Worm (Caenorhabditis elegans): Measurements from ENCODE around the gene ZK1290.10.

DNA sequence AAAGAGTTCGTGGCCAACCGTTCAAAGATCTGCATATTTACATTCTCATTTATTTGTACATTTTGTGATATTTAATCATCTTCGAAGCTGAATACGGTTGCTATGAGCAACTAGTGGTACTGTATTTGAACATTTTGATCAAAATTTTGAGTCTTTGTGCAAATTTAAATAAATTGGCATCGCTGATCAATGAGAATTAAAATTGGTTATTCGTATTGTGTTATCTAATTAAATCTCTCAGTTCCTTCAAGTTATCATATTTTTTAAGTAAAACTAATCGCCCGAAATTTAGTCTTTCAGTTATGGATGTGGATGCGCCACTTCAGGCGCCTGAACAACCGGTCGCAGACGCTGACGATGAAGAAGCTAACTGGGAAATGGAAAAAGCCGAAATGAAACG is 45.7 kb upstream of the ZK1290.10 start, which contains the start of gene npp-21:
- TF ChIP-seq ztf-4 (tag; optimal IDR thresholded peaks at IDR 0.05) = no peak
- no peak for TF ChIP-seq dmd-4 (tag; optimal IDR thresholded peaks at IDR 0.05)
- TF ChIP-seq unc-55 (GFP tag; optimal IDR thresholded peaks at IDR 0.05) = no peak
- no peak for TF ChIP-seq ztf-11 (tag; optimal IDR thresholded peaks at IDR 0.05)
